Fruit fly (Drosophila melanogaster): ENCODE data around the gene Snmp1.

Snmp1 gene

dm6 chr3R:21199085-21199899 lies 31.3 kb upstream of the Snmp1 start (continued):
- TF ChIP-seq CG3995 (GFP tag; optimal IDR thresholded peaks at IDR 0.05) = no peak
- peak; percentile 98 for TF ChIP-seq cwo (GFP tag; optimal IDR thresholded peaks at IDR 0.05)
- TF ChIP-seq Usf (GFP tag; optimal IDR thresholded peaks at IDR 0.05) = no peak
- no peak for TF ChIP-seq slp2 (GFP tag; optimal IDR thresholded peaks at IDR 0.05)
- no peak for TF ChIP-seq danr (GFP tag; IDR thresholded peaks at IDR 0.05)
- TF ChIP-seq CrebB (tag; optimal IDR thresholded peaks at IDR 0.05) = no peak
- no peak for TF ChIP-seq kay (GFP tag; optimal IDR thresholded peaks at IDR 0.05)
- no peak for TF ChIP-seq Hmr (GFP tag; optimal IDR thresholded peaks at IDR 0.05)
- no peak for TF ChIP-seq tin (GFP tag; optimal IDR thresholded peaks at IDR 0.05)
- TF ChIP-seq Sox100B (GFP tag; optimal IDR thresholded peaks at IDR 0.05) = no peak
- no peak for TF ChIP-seq nerfin-1 (tag; optimal IDR thresholded peaks at IDR 0.05)
- no peak for TF ChIP-seq tup (GFP tag; optimal IDR thresholded peaks at IDR 0.05)
- no peak for TF ChIP-seq CG8944 (GFP tag; optimal IDR thresholded peaks at IDR 0.05)
- TF ChIP-seq E2f2 (GFP tag; IDR thresholded peaks at IDR 0.05) = no peak
- no peak for TF ChIP-seq dm (GFP tag; optimal IDR thresholded peaks at IDR 0.05)
- TF ChIP-seq schlank (tag; optimal IDR thresholded peaks at IDR 0.05) = no peak
- no peak for TF ChIP-seq Nf-YC (tag; optimal IDR thresholded peaks at IDR 0.05)
- no peak for TF ChIP-seq CG43689 (GFP tag; IDR thresholded peaks at IDR 0.05)
- no peak for TF ChIP-seq Side (GFP tag; optimal IDR thresholded peaks at IDR 0.05)
- TF ChIP-seq CG16779 (GFP tag; IDR thresholded peaks at IDR 0.05) = no peak
- TF ChIP-seq wek (GFP tag; optimal IDR thresholded peaks at IDR 0.05) = no peak
- TF ChIP-seq zfh2 (GFP tag; optimal IDR thresholded peaks at IDR 0.05) = no peak
- no peak for TF ChIP-seq Abd-B (GFP tag; optimal IDR thresholded peaks at IDR 0.05)
- TF ChIP-seq eve (GFP tag; optimal IDR thresholded peaks at IDR 0.05) = peak in 1 of 2 experiments; percentile 8
- TF ChIP-seq Nf-YA (GFP tag; IDR thresholded peaks at IDR 0.05) = no peak
- 0 out of 2 replicates have a peak, but pooled peaks have one; percentile 21 for TF ChIP-seq MBD-R2 (GFP tag; IDR thresholded peaks at IDR 0.05)
- TF ChIP-seq CG10267 (tag; optimal IDR thresholded peaks at IDR 0.05) = no peak
- TF ChIP-seq gcm (GFP tag; optimal IDR thresholded peaks at IDR 0.05) = no peak
- TF ChIP-seq tll (GFP tag; optimal IDR thresholded peaks at IDR 0.05) = no peak
- peak; percentile 78 for TF ChIP-seq cg (GFP tag; optimal IDR thresholded peaks at IDR 0.05)
- TF ChIP-seq bigmax (GFP tag; optimal IDR thresholded peaks at IDR 0.05) = peak; percentile 47
- no peak for TF ChIP-seq CG6272 (GFP tag; IDR thresholded peaks at IDR 0.05)
- TF ChIP-seq CG15514 (GFP tag; optimal IDR thresholded peaks at IDR 0.05) = no peak
- TF ChIP-seq Vsx1 (GFP tag; optimal IDR thresholded peaks at IDR 0.05) = peak; percentile 36
- TF ChIP-seq CG8388 (GFP tag; optimal IDR thresholded peaks at IDR 0.05) = no peak
- TF ChIP-seq CG12155 (GFP tag; optimal IDR thresholded peaks at IDR 0.05) = no peak
- no peak for TF ChIP-seq CG6175 (GFP tag; IDR thresholded peaks at IDR 0.05)
- TF ChIP-seq Mes4 (GFP tag; optimal IDR thresholded peaks at IDR 0.05) = no peak
- TF ChIP-seq tap (tag; optimal IDR thresholded peaks at IDR 0.05) = no peak
- TF ChIP-seq chm (GFP tag; IDR thresholded peaks at IDR 0.05) = 0 out of 2 replicates have a peak, but pooled peaks have one; percentile 22
- TF ChIP-seq Lim3 (GFP tag; IDR thresholded peaks at IDR 0.05) = no peak
- TF ChIP-seq CG32772 (GFP tag; IDR thresholded peaks at IDR 0.05) = no peak
- TF ChIP-seq CG17612 (GFP tag; IDR thresholded peaks at IDR 0.05) = no peak
- no peak for TF ChIP-seq CG13624 (GFP tag; optimal IDR thresholded peaks at IDR 0.05)
- TF ChIP-seq sqz (GFP tag; optimal IDR thresholded peaks at IDR 0.05) = no peak
- TF ChIP-seq PHDP (tag; optimal IDR thresholded peaks at IDR 0.05) = no peak
- no peak for TF ChIP-seq bab2 (GFP tag; optimal IDR thresholded peaks at IDR 0.05)
- no peak for TF ChIP-seq dpn (GFP tag; optimal IDR thresholded peaks at IDR 0.05)
- no peak for TF ChIP-seq Bgb (GFP tag; IDR thresholded peaks at IDR 0.05; ENCODE audit: partially characterized antibody)
- TF ChIP-seq ken (GFP tag; IDR thresholded peaks at IDR 0.05) = no peak
